Worm (Caenorhabditis elegans) whole organism, L1 larva: ENCODE results near the gene pde-12.

Experiments
- C04F5.9 ChIP-seq: sonication (generic microtip); optimal IDR thresholded peaks from 2 replicates; lab custom pipeline; 2016; ENCODE audit warnings: missing genetic modification characterization, missing compliant biosample characterization
- C34B4.2 ChIP-seq: sonication (generic microtip); optimal IDR thresholded peaks from 2 replicates; lab custom pipeline; 2017; ENCODE audit warnings: mild to moderate bottlenecking, missing genetic modification characterization, missing compliant biosample characterization
- alr-1 ChIP-seq: fragments of 200-800 bp; sonication (Bioruptor generic); optimal IDR thresholded peaks from 2 replicates; lab custom pipeline; 2018; ENCODE audit warnings: borderline replicate concordance, mild to moderate bottlenecking, missing genetic modification characterization, missing compliant biosample characterization
- aly-2 ChIP-seq: fragments of 150-350 bp; optimal IDR thresholded peaks from 2 replicates; lab custom pipeline; 2014; ENCODE audit warnings: missing biosample characterization, missing genetic modification characterization
- ama-1 ChIP-seq: fragments of 150-350 bp; optimal IDR thresholded peaks from 2 replicates; lab custom pipeline; 2014
- ceh-8 ChIP-seq: fragments of 200-800 bp; sonication (Bioruptor generic); optimal IDR thresholded peaks from 2 replicates; lab custom pipeline; 2018; ENCODE audit warnings: mild to moderate bottlenecking, missing genetic modification characterization, moderate library complexity, missing compliant biosample characterization
- ceh-88 ChIP-seq: fragments of 200-800 bp; sonication (Bioruptor generic); IDR thresholded peaks from 2 replicates; pipeline ENCODE4 v1.3.6; 2022; ENCODE audit warnings: missing genetic modification characterization, missing compliant biosample characterization
- ces-1 ChIP-seq: fragments of 150-350 bp; optimal IDR thresholded peaks from 2 replicates; lab custom pipeline; 2014; ENCODE audit warnings: missing biosample characterization, missing genetic modification reagents, missing genetic modification characterization
- dpl-1 ChIP-seq, 3 experiments: fragments of 150-350 bp in 2 of 3; sonication (generic microtip) in 1 of 3; optimal IDR thresholded peaks; 2 replicates each; lab custom pipeline; 2014 to 2017; ENCODE audit warnings: missing biosample characterization in 3 of 3, missing genetic modification characterization in 3 of 3, missing genetic modification reagents in 3 of 3
- efl-1 ChIP-seq, 4 experiments: fragments of 150-350 bp; optimal IDR thresholded peaks in 3 of 4; peaks in 1 of 4; 1 replicate in 1 of 4; 2 replicates in 3 of 4; lab custom pipeline; 2014; ENCODE audit warnings: missing biosample characterization in 2 of 4, missing genetic modification characterization in 2 of 4, missing genetic modification reagents in 2 of 4
- egl-27 ChIP-seq, 2 experiments: fragments of 150-350 bp in 1 of 2; sonication (generic microtip); optimal IDR thresholded peaks; 3 replicates each; lab custom pipeline; 2017 to 2018; ENCODE audit warnings: missing biosample characterization in 2 of 2, missing genetic modification characterization in 2 of 2, missing genetic modification reagents in 2 of 2
- fkh-10 ChIP-seq: sonication (generic microtip); optimal IDR thresholded peaks from 2 replicates; lab custom pipeline; 2017; ENCODE audit warnings: missing biosample characterization, missing genetic modification reagents, missing genetic modification characterization
- fos-1 ChIP-seq: fragments of 150-350 bp; optimal IDR thresholded peaks from 2 replicates; lab custom pipeline; 2014; ENCODE audit warnings: missing biosample characterization, missing genetic modification characterization
- grh-1 ChIP-seq: fragments of 200-800 bp; sonication (Bioruptor generic); IDR thresholded peaks from 2 replicates; pipeline ENCODE4 v1.3.6; 2022; ENCODE audit warnings: missing genetic modification reagents, missing genetic modification characterization, missing compliant biosample characterization
- hlh-4 ChIP-seq: sonication (generic microtip); optimal IDR thresholded peaks from 2 replicates; lab custom pipeline; 2016; ENCODE audit warnings: mild to moderate bottlenecking, missing genetic modification characterization, missing compliant biosample characterization
- hpl-2 ChIP-seq: fragments of 150-350 bp; optimal IDR thresholded peaks from 2 replicates; lab custom pipeline; 2014; ENCODE audit warnings: missing biosample characterization, missing genetic modification reagents, missing genetic modification characterization
- isw-1 ChIP-seq: fragments of 200-800 bp; sonication (Bioruptor generic); IDR thresholded peaks from 2 replicates; pipeline ENCODE4 v1.3.6; 2022; ENCODE audit warnings: missing genetic modification characterization, missing compliant biosample characterization
- lin-14 ChIP-seq: fragments of 200-800 bp; sonication (Bioruptor generic); optimal IDR thresholded peaks from 2 replicates; lab custom pipeline; 2018; ENCODE audit warnings: mild to moderate bottlenecking, missing genetic modification characterization, moderate library complexity, missing compliant biosample characterization
- lin-35 ChIP-seq, 2 experiments: fragments of 150-350 bp; optimal IDR thresholded peaks; 2 replicates each; lab custom pipeline; 2014; ENCODE audit warnings: missing biosample characterization in 2 of 2, missing genetic modification characterization in 2 of 2, missing genetic modification reagents in 2 of 2
- lir-3 ChIP-seq: sonication (generic microtip); optimal IDR thresholded peaks from 2 replicates; lab custom pipeline; 2016; ENCODE audit warnings: mild to moderate bottlenecking, missing genetic modification characterization, moderate library complexity, missing compliant biosample characterization; ENCODE audit not compliant: poor library complexity
- mef-2 ChIP-seq: fragments of 150-350 bp; optimal IDR thresholded peaks from 2 replicates; lab custom pipeline; 2014; ENCODE audit warnings: missing biosample characterization, missing genetic modification characterization
- mep-1 ChIP-seq: fragments of 150-350 bp; optimal IDR thresholded peaks from 2 replicates; lab custom pipeline; 2014; ENCODE audit warnings: missing biosample characterization, missing genetic modification characterization
- nhr-11 ChIP-seq: fragments of 150-350 bp; optimal IDR thresholded peaks from 2 replicates; lab custom pipeline; 2014; ENCODE audit warnings: missing biosample characterization, missing genetic modification characterization
- nhr-12 ChIP-seq: sonication (generic microtip); optimal IDR thresholded peaks from 2 replicates; lab custom pipeline; 2017; ENCODE audit warnings: missing biosample characterization, missing genetic modification characterization
- nhr-20 ChIP-seq: sonication (generic microtip); optimal IDR thresholded peaks from 2 replicates; lab custom pipeline; 2016; ENCODE audit warnings: mild to moderate bottlenecking, missing genetic modification characterization, missing compliant biosample characterization
- nhr-237 ChIP-seq: fragments of 150-350 bp; optimal IDR thresholded peaks from 2 replicates; lab custom pipeline; 2014; ENCODE audit warnings: missing biosample characterization, missing genetic modification characterization
- nhr-28 ChIP-seq: fragments of 150-350 bp; optimal IDR thresholded peaks from 2 replicates; lab custom pipeline; 2014; ENCODE audit warnings: missing biosample characterization, missing genetic modification characterization
- nhr-47 ChIP-seq: sonication (generic microtip); optimal IDR thresholded peaks from 2 replicates; lab custom pipeline; 2016; ENCODE audit warnings: mild to moderate bottlenecking, missing genetic modification characterization, moderate library complexity, missing compliant biosample characterization
- nhr-76 ChIP-seq: sonication (generic microtip); optimal IDR thresholded peaks from 2 replicates; lab custom pipeline; 2017; ENCODE audit warnings: missing biosample characterization, missing genetic modification characterization
- nhr-84 ChIP-seq: sonication (generic microtip); optimal IDR thresholded peaks from 2 replicates; lab custom pipeline; 2017; ENCODE audit warnings: missing biosample characterization, missing genetic modification characterization
- nhr-90 ChIP-seq: sonication (generic microtip); optimal IDR thresholded peaks from 2 replicates; lab custom pipeline; 2016; ENCODE audit warnings: mild to moderate bottlenecking, missing genetic modification characterization, missing compliant biosample characterization; ENCODE audit not compliant: poor library complexity
- pag-3 ChIP-seq: sonication (generic microtip); optimal IDR thresholded peaks from 2 replicates; lab custom pipeline; 2017; ENCODE audit warnings: missing genetic modification characterization, mild to moderate bottlenecking, missing compliant biosample characterization, antibody characterized with exemption, borderline replicate concordance; ENCODE audit not compliant: insufficient read depth
- pqm-1 ChIP-seq: sonication (generic microtip); optimal IDR thresholded peaks from 3 replicates; lab custom pipeline; 2017; ENCODE audit warnings: missing biosample characterization, missing genetic modification characterization
- skn-1 ChIP-seq: fragments of 150-350 bp; optimal IDR thresholded peaks from 2 replicates; lab custom pipeline; 2014; ENCODE audit warnings: missing biosample characterization, missing genetic modification characterization
- sup-37 ChIP-seq: fragments of 200-800 bp; sonication (Bioruptor generic); optimal IDR thresholded peaks from 2 replicates; lab custom pipeline; 2018; ENCODE audit warnings: mild to moderate bottlenecking, missing genetic modification characterization, missing compliant biosample characterization
- unc-130 ChIP-seq: fragments of 150-350 bp; optimal IDR thresholded peaks from 2 replicates; lab custom pipeline; 2017; ENCODE audit warnings: missing biosample characterization, missing genetic modification characterization, inconsistent platforms
- unc-30 ChIP-seq: sonication (generic microtip); optimal IDR thresholded peaks from 2 replicates; lab custom pipeline; 2017; ENCODE audit warnings: missing biosample characterization, missing genetic modification characterization
- unc-62 ChIP-seq: fragments of 150-350 bp; optimal IDR thresholded peaks from 2 replicates; lab custom pipeline; 2014; ENCODE audit warnings: missing biosample characterization, missing genetic modification reagents, missing genetic modification characterization
- xbp-1 ChIP-seq: sonication (generic microtip); optimal IDR thresholded peaks from 2 replicates; lab custom pipeline; 2016; ENCODE audit warnings: missing genetic modification characterization, missing compliant biosample characterization
- zag-1 ChIP-seq: fragments of 150-350 bp; optimal IDR thresholded peaks from 2 replicates; lab custom pipeline; 2014; ENCODE audit warnings: missing biosample characterization, missing genetic modification characterization
- zip-4 ChIP-seq: fragments of 200-800 bp; sonication (Bioruptor generic); optimal IDR thresholded peaks from 2 replicates; lab custom pipeline; 2018; ENCODE audit warnings: mild to moderate bottlenecking, missing genetic modification characterization, moderate library complexity, missing compliant biosample characterization
- ztf-11 ChIP-seq, 2 experiments: sonication (generic microtip); optimal IDR thresholded peaks; 2 replicates each; lab custom pipeline; 2016 to 2017; ENCODE audit warnings: missing genetic modification characterization in 2 of 2, missing biosample characterization in 1 of 2, missing compliant biosample characterization in 1 of 2
- ztf-4 ChIP-seq: fragments of 150-350 bp; optimal IDR thresholded peaks from 2 replicates; lab custom pipeline; 2014; ENCODE audit warnings: missing biosample characterization, missing genetic modification characterization

The pde-12 gene

DNA sequence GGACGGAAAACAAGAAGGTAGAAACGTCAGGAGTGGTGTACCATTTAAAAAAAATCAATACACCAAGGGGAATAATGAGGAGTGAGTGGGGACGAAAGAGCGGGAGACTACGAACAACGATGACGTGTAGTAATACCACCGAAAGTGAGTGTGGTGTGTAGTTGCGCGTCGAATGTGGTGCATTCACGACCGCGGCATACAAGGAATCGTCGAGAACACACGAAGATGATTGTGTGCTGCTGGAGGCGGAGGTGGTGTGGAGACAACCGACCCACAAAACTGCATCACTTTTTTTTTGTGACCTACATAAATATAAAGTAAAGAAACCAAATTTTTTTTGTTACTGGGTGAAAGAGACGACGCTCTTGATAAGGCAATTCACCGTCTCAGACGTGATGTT is 26.5 kb downstream of the pde-12 start (continued):
- TF ChIP-seq nhr-76 (tag; lab: Kevin White, UChicago) (no peak), C04F5.9 (tag; lab: Kevin White, UChicago) (no peak), unc-62 (GFP tag; lab: Kevin White, UChicago) (no peak), grh-1 (GFP tag; lab: Robert Waterston, UW) (no peak), ama-1 (peak; percentile 48), lin-14 (GFP tag; lab: Kevin White, UChicago) (peak; percentile 85), fkh-10 (GFP tag; lab: Kevin White, UChicago) (no peak), mef-2 (tag; lab: Kevin White, UChicago) (no peak), isw-1 (GFP tag; lab: Robert Waterston, UW) (0 out of 2 replicates have a peak, but pooled peaks have one; percentile 2), C34B4.2 (no peak), nhr-237 (no peak), nhr-47 (tag; lab: Kevin White, UChicago) (peak; percentile 67), nhr-11 (tag; lab: Kevin White, UChicago) (no peak), ceh-88 (no peak), egl-27 (tag; optimal IDR thresholded peaks at IDR 0.05; lab: Kevin White, UChicago) (no peak), sup-37 (peak; percentile 3), unc-30 (tag; lab: Kevin White, UChicago) (no peak), lin-35 (GFP tag; optimal IDR thresholded peaks at IDR 0.05; lab: Kevin White, UChicago) (peak; percentile 56 to 81), nhr-90 (tag; lab: Kevin White, UChicago) (peak; percentile 8), zip-4 (GFP tag; lab: Kevin White, UChicago) (no peak), nhr-20 (tag; lab: Kevin White, UChicago) (peak; percentile 62), alr-1 (tag; lab: Kevin White, UChicago) (no peak), ztf-11 (tag; optimal IDR thresholded peaks at IDR 0.05; lab: Kevin White, UChicago) (peak in 1 of 2 experiments; percentile 8), hpl-2 (GFP tag; lab: Kevin White, UChicago) (peak; percentile 10), unc-130 (tag; lab: Kevin White, UChicago) (peak; percentile 45), efl-1 (optimal IDR thresholded peaks at IDR 0.05; lab: Kevin White, UChicago) (peak; percentile 56 to 63), efl-1 (GFP tag; optimal IDR thresholded peaks at IDR 0.05 in 1 of 2; lab: Kevin White, UChicago) (peak; percentile 38 to 87), aly-2 (tag; lab: Kevin White, UChicago) (peak; percentile 7), ztf-4 (tag; lab: Kevin White, UChicago) (no peak), pqm-1 (tag; lab: Kevin White, UChicago) (no peak), mep-1 (peak; percentile 72), skn-1 (peak; percentile 26), nhr-28 (tag; lab: Kevin White, UChicago) (no peak), ceh-8 (peak; percentile 27), pag-3 (tag; lab: Kevin White, UChicago) (no peak), ces-1 (GFP tag; lab: Kevin White, UChicago) (no peak), zag-1 (tag; lab: Kevin White, UChicago) (no peak), fos-1 (tag; lab: Kevin White, UChicago) (peak; percentile 46), nhr-84 (tag; lab: Kevin White, UChicago) (no peak), lir-3 (tag; lab: Kevin White, UChicago) (no peak), hlh-4 (tag; lab: Kevin White, UChicago) (no peak), nhr-12 (tag; lab: Kevin White, UChicago) (no peak), xbp-1 (tag; lab: Kevin White, UChicago) (peak; percentile 99), dpl-1 (GFP tag; optimal IDR thresholded peaks at IDR 0.05; lab: Kevin White, UChicago) (peak; percentile 53 to 67 (median 57))
